Worm (Caenorhabditis elegans) whole organism, L4/young adult: Measurements from ENCODE around the gene dhcr-24.

Experiments used
- W03F9.2 ChIP-seq: fragments of 150-350 bp; optimal IDR thresholded peaks from 2 replicates; lab custom pipeline; 2014; ENCODE audit warnings: missing biosample characterization, missing genetic modification characterization
- dao-5 ChIP-seq: sonication (generic microtip); optimal IDR thresholded peaks from 2 replicates; lab custom pipeline; 2016; ENCODE audit warnings: missing genotype, missing genetic modification characterization, moderate library complexity, missing compliant biosample characterization
- him-1 ChIP-seq: sonication (generic microtip); optimal IDR thresholded peaks from 2 replicates; lab custom pipeline; 2016; ENCODE audit warnings: missing genotype, missing genetic modification reagents, missing genetic modification characterization, missing compliant biosample characterization

dhcr-24 gene

DNA sequence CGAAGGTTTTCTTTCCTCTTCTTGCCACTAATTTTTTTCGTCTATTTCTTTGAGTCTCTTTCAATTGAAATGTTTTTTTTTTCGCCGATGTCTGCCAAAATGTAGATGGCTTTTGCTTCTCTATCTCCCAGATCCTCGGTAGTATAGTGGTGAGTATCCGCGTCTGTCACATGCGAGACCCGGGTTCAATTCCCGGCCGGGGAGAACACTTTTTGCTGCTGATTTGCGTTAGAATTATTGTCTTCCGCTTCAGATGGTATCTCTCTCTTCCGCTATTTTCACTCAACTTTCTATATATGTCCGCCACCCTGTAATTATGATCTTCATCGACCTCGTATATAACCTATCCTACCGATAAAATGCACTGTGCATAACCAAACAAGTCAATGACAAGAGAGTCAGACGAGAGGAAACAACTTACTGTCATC lies 10.5 kb downstream of the dhcr-24 start:
- TF ChIP-seq W03F9.2 (tag; lab: Kevin White, UChicago) (peak; percentile 62), him-1 (tag; lab: Kevin White, UChicago) (peak; percentile 88), dao-5 (tag; lab: Kevin White, UChicago) (peak; percentile 80)

DNA sequence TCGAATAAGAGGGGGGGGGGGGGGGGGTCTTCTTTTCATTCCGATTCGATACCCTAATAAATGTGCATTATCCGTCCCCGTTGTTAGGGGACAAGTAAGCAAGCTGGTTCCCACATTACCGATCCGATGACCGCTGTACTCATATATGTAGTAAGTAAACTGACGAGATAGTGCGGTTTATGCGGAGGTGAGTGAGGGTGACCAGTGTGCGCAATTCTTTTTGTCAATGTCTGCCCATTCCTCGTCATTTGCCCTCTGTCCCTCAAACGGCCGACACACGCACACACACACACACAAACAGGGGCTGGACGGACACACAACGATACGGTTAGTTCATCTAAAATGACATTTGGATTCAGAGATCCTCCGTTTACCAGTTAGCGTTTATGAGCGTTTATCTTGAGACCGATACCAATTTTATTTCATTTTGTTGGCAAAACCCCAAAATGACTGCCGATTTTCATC lies 11.7 kb downstream of the dhcr-24 start, which contains the start of gene aat-3:
TSS of gene aat-3 (plus strand) at position 51 of the 465 bp plus-strand sequence.
- TF ChIP-seq dao-5 (tag; lab: Kevin White, UChicago) = no peak
- TF ChIP-seq him-1 (tag; lab: Kevin White, UChicago) = no peak
- no peak for TF ChIP-seq W03F9.2 (tag; lab: Kevin White, UChicago)

- TF ChIP-seq him-1 (tag; lab: Kevin White, UChicago) = no peak
- TF ChIP-seq W03F9.2 (tag; lab: Kevin White, UChicago) = no peak
- TF ChIP-seq dao-5 (tag; lab: Kevin White, UChicago) = no peak
These were observed 12.5 kb downstream of the dhcr-24 start for ce11 chrX:2551450-2551849.

- no peak for TF ChIP-seq W03F9.2 (tag; lab: Kevin White, UChicago)
- TF ChIP-seq him-1 (tag; lab: Kevin White, UChicago) = no peak
- TF ChIP-seq dao-5 (tag; lab: Kevin White, UChicago) = no peak
These were observed 13.3 kb downstream of the dhcr-24 start for ce11 chrX:2550665-2551064.

ce11 chrX:2549322-2549721 lies 14.6 kb downstream of the dhcr-24 start:
- TF ChIP-seq W03F9.2 (tag; lab: Kevin White, UChicago) (peak; percentile 7), dao-5 (tag; lab: Kevin White, UChicago) (peak; percentile 52), him-1 (tag; lab: Kevin White, UChicago) (peak; percentile 69)

ce11 chrX:2548884-2549283 lies 15.1 kb downstream of the dhcr-24 start, which contains the start of gene smvt-1:
TSS of gene smvt-1 (minus strand) at chrX:2548984.
- TF ChIP-seq him-1 (tag; lab: Kevin White, UChicago) (no peak), dao-5 (tag; lab: Kevin White, UChicago) (no peak), W03F9.2 (tag; lab: Kevin White, UChicago) (no peak)

DNA sequence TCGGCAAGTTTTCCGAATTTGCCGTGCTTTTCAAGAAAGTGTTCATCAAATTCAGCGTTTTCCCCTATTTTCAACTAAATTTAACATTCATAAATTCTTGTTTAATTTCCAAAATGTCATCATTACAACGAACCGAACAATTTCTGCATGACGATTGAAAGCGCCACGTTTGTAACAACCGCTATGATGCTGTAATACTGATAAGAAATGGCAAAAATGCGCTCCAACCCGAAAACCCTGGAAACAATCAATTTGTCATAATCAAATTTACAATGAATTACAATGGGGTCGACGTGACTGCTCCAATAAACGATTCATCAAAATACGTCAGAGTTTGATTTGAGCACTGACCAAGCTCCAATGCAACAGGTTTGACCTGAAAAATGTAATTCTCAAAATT lies 19.3 kb downstream of the dhcr-24 start:
- TF ChIP-seq dao-5 (tag; lab: Kevin White, UChicago) (no peak), W03F9.2 (tag; lab: Kevin White, UChicago) (no peak), him-1 (tag; lab: Kevin White, UChicago) (no peak)

DNA sequence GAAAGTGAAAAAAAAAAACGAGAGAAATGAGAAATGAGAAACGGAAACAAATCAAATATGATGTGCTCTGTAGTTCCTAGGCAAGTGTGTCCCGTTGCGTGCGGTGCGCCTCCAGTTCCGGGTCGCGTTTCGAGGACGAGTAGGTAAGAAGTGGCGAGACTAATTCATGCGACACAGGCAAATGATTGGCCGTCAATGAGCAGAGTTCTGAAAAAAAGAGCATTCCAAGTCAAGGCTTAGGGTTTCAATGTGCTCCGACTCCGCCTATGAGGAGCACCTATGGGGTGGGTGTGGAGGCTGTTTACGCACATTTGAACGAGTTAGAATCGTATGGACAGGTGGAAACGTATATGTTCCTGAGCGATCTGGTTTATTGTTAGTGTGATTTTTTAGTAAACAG lies 20.6 kb downstream of the dhcr-24 start:
- TF ChIP-seq dao-5 (tag; lab: Kevin White, UChicago) (no peak), W03F9.2 (tag; lab: Kevin White, UChicago) (no peak), him-1 (tag; lab: Kevin White, UChicago) (no peak)

DNA sequence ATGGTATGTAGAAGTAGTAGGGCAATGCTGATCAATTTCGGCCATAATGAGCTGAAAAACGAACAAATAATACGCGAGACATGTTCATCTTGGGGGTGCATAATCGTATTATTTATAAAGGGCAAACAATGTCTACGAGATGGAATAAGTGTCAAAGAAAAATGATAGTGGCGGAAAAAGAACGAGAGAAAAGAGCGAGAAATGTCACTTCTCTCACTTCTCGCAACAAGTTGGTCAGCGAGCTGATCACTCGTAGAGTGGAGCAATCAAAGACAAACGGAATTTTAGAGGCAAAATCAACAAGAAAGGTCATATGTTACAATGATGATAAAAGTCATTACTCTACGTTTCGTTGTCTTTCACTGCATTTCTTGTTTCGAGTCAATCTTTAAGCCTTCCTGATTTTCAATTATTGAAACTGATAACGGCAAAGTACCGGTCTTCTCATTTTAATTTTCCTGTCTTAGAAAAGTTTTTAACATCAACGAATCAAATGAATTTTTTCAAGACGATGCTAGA lies 22.9 kb downstream of the dhcr-24 start, which contains the start of gene F52H2.3:
TSS of gene F52H2.3 (minus strand) at position 51 of the 519 bp plus-strand sequence.
- TF ChIP-seq him-1 (tag; lab: Kevin White, UChicago) (no peak), W03F9.2 (tag; lab: Kevin White, UChicago) (no peak), dao-5 (tag; lab: Kevin White, UChicago) (no peak)

- TF ChIP-seq dao-5 (tag; lab: Kevin White, UChicago) (no peak), W03F9.2 (tag; lab: Kevin White, UChicago) (no peak), him-1 (tag; lab: Kevin White, UChicago) (no peak)
These were observed 25.2 kb downstream of the dhcr-24 start for ce11 chrX:2538713-2539112.

DNA sequence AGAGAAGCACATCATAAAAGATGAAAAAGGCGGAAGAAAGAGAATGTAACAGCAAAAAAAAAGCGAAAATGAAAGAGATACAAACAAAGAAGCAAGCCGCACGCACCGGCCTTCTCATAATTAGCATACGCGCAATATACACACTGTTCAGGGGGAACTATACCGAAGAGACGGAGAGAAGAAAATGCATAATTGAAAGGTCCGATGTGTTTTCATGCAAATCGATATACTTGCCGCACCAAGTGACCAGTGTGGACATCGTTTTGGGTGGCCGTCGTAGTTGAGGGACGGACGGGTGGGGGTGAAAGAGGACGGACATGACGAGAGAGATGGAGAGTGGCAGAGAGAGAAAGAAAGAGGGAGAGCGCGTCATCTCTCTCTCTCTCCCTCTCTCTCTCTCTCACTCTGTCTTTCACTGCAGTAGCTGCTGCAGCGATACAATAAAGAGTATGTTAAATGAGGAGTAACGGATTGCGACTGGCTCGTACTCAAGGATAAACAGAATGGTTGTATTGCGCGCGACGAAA lies 27.6 kb downstream of the dhcr-24 start:
- TF ChIP-seq dao-5 (tag; lab: Kevin White, UChicago) (no peak), him-1 (tag; lab: Kevin White, UChicago) (peak; percentile 47), W03F9.2 (tag; lab: Kevin White, UChicago) (no peak)

DNA sequence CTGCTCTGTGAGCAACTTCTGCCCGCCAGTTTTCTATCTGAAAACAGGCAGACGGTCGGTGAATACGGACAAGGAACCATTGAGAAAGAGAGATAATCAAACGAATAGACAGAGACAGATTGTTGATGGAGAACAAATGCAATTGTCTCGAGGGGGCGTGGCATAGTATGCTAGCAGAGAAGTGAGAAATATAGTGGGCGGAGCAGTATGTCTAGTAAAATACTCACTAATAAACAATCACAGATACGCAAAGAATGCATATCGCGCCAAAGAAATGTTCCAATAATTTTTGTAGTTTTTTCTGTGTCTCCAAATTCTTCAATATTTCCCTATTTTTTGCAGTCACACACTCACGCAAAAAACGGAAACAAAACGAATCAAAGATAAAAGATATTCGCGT lies 31.6 kb downstream of the dhcr-24 start, which contains the start of gene tbc-12:
TSS of gene tbc-12 (minus strand) at position 101 of the 400 bp plus-strand sequence.
- TF ChIP-seq him-1 (tag; lab: Kevin White, UChicago) (no peak), W03F9.2 (tag; lab: Kevin White, UChicago) (no peak), dao-5 (tag; lab: Kevin White, UChicago) (no peak)

DNA sequence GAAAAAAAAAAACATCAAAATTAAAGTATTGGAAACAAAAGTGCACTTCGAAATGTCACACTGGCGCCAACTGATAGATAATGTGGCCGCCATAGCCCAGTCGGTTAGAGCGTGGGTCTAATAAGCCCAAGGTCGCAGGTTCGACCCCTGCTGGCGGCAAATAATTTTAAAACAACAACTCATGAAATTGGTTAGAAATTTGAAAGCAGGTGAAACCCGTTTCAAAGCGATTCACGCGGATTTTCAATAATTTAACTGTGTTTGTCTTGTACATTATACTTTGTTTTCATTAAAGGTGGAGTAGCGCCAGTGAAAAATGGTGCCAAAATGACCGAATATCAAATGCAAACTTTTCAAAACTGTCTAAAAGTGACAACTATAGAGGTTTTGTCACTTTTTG lies 32.7 kb downstream of the dhcr-24 start:
- no peak for TF ChIP-seq him-1 (tag; lab: Kevin White, UChicago)
- TF ChIP-seq dao-5 (tag; lab: Kevin White, UChicago) = peak; percentile 42
- peak; percentile 19 for TF ChIP-seq W03F9.2 (tag; lab: Kevin White, UChicago)

- no peak for TF ChIP-seq W03F9.2 (tag; lab: Kevin White, UChicago)
- TF ChIP-seq him-1 (tag; lab: Kevin White, UChicago) = peak; percentile 45
- peak; percentile 12 for TF ChIP-seq dao-5 (tag; lab: Kevin White, UChicago)
These were observed 36.1 kb downstream of the dhcr-24 start for ce11 chrX:2527877-2528276.
